3 fruit fly cellular contexts compared by ENCODE assay signal in the genomic region with DNA sequence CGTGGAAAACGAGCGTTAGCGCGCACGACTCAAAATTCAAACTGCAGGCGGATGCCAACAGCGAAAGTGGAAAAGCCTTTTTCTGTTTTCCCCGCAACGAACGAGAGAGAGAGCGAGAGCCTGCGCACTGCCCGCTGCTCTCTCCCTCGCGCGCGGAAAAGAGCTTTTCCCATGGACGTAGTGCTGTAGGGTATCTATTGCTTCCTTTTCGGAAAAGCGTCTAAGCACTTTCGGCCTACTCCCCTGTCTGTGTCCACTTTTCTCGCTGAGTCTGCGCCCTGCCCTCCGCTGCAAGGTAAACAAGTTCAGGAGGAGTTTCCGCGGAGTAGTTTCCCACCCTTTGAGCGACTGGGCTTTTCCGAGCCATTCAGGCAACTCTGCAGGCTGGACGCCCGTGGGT.
TF ChIP-seq lines count a peak whose summit lies in the region.

A gene (minus strand): TSS at position 47 of the 400 bp plus-strand sequence.

TF ChIP-seq in whole organism, embryonic, 481 proteins besides CTCF, POLR2A, EP300 and RAD21 (continued from another document and continues in another):
- TF ChIP-seq eyg (GFP tag; optimal IDR thresholded peaks at IDR 0.05; lab: Kevin White, UChicago) (peak; percentile 53), zfh1 (GFP tag; IDR thresholded peaks at IDR 0.05; lab: Robert Waterston, UW) (peak; percentile 67; the same call in 2 of the 3 replicates), CG12391 (tag; optimal IDR thresholded peaks at IDR 0.05; lab: Kevin White, UChicago) (peak; percentile 10), Rfx (GFP tag; IDR thresholded peaks at IDR 0.05; lab: Robert Waterston, UW) (peak; percentile 93), Hr51 (GFP tag; optimal IDR thresholded peaks at IDR 0.05; lab: Kevin White, UChicago) (peak; percentile 22 to 33), vnd (GFP tag; IDR thresholded peaks at IDR 0.05; lab: Robert Waterston, UW; ENCODE audit: partially characterized antibody) (no peak), cwo (GFP tag; optimal IDR thresholded peaks at IDR 0.05; lab: Kevin White, UChicago) (peak; percentile 64), vfl (GFP tag; optimal IDR thresholded peaks at IDR 0.05; lab: Kevin White, UChicago) (peak; percentile 24), CG4404 (GFP tag; IDR thresholded peaks at IDR 0.05; lab: Robert Waterston, UW) (peak; percentile 42; the same call in 1 of the 2 replicates), CG6683 (GFP tag; optimal IDR thresholded peaks at IDR 0.05; lab: Kevin White, UChicago) (peak; percentile 44), NFAT (GFP tag; IDR thresholded peaks at IDR 0.05; lab: Robert Waterston, UW) (peak; percentile 84), sim (GFP tag; IDR thresholded peaks at IDR 0.05; lab: Robert Waterston, UW) (no peak), lab (GFP tag; optimal IDR thresholded peaks at IDR 0.05; lab: Kevin White, UChicago) (peak; percentile 90), slou (GFP tag; optimal IDR thresholded peaks at IDR 0.05; lab: Kevin White, UChicago) (no peak), pb (GFP tag; optimal IDR thresholded peaks at IDR 0.05; lab: Kevin White, UChicago) (peak; percentile 25), CG2889 (GFP tag; IDR thresholded peaks at IDR 0.05; lab: Robert Waterston, UW) (0 out of 3 replicates have a peak, but pooled peaks have one; percentile 59), dm (GFP tag; optimal IDR thresholded peaks at IDR 0.05; lab: Kevin White, UChicago) (peak; percentile 4), CG4854 (GFP tag; optimal IDR thresholded peaks at IDR 0.05; lab: Kevin White, UChicago) (peak; percentile 17), vvl (GFP tag; IDR thresholded peaks at IDR 0.05; lab: Robert Waterston, UW) (peak; percentile 82), so (GFP tag; IDR thresholded peaks at IDR 0.05; lab: Robert Waterston, UW) (no peak), Lhr (GFP tag; optimal IDR thresholded peaks at IDR 0.05; lab: Kevin White, UChicago) (no peak), CG10654 (GFP tag; optimal IDR thresholded peaks at IDR 0.05; lab: Kevin White, UChicago) (peak; percentile 23), pita (GFP tag; optimal IDR thresholded peaks at IDR 0.05; lab: Kevin White, UChicago) (no peak), CG9215 (GFP tag; IDR thresholded peaks at IDR 0.05; lab: Robert Waterston, UW) (peak; percentile 48), gt (GFP tag; IDR thresholded peaks at IDR 0.05; lab: Robert Waterston, UW) (no peak), NfI (GFP tag; optimal IDR thresholded peaks at IDR 0.05; lab: Kevin White, UChicago) (peak; percentile 45), croc (GFP tag; conservative IDR thresholded peaks at IDR 0.05; lab: Robert Waterston, UW) (peak; percentile 22; the same call in 1 of the 3 replicates), Dek (tag; optimal IDR thresholded peaks at IDR 0.05; lab: Kevin White, UChicago) (peak; percentile 38), sna (GFP tag; IDR thresholded peaks at IDR 0.05; lab: Robert Waterston, UW; ENCODE audit: partially characterized antibody) (no peak), CG8388 (GFP tag; optimal IDR thresholded peaks at IDR 0.05; lab: Kevin White, UChicago) (no peak), MBD-R2 (GFP tag; IDR thresholded peaks at IDR 0.05; lab: Robert Waterston, UW) (peak; percentile 53; the same call in 1 of the 2 replicates), CG12769 (tag; optimal IDR thresholded peaks at IDR 0.05; lab: Kevin White, UChicago) (peak; percentile 83), C15 (GFP tag; IDR thresholded peaks at IDR 0.05; lab: Robert Waterston, UW) (0 out of 3 replicates have a peak, but pooled peaks have one; percentile 37), CG10959 (GFP tag; IDR thresholded peaks at IDR 0.05; lab: Robert Waterston, UW) (no peak), onecut (GFP tag; IDR thresholded peaks at IDR 0.05; lab: Robert Waterston, UW) (peak; percentile 69), Poxn (GFP tag; IDR thresholded peaks at IDR 0.05; lab: Robert Waterston, UW) (no peak), CG6765 (GFP tag; optimal IDR thresholded peaks at IDR 0.05; lab: Kevin White, UChicago) (peak; percentile 50), E2f2 (GFP tag; IDR thresholded peaks at IDR 0.05; lab: Robert Waterston, UW) (peak; percentile 47), dati (GFP tag; IDR thresholded peaks at IDR 0.05; lab: Robert Waterston, UW) (no peak), dpn (GFP tag; optimal IDR thresholded peaks at IDR 0.05; lab: Kevin White, UChicago) (peak; percentile 57 to 74), Antp (GFP tag; optimal IDR thresholded peaks at IDR 0.05; lab: Kevin White, UChicago) (peak; percentile 84)

TF ChIP-seq in whole organism, prepupa, 60 proteins besides CTCF, POLR2A, EP300 and RAD21 (continued from another document):
- TF ChIP-seq CG9139 (GFP tag; optimal IDR thresholded peaks at IDR 0.05; lab: Kevin White, UChicago) (no peak), CG6792 (GFP tag; optimal IDR thresholded peaks at IDR 0.05; lab: Kevin White, UChicago) (peak; percentile 6), CG3032 (tag; optimal IDR thresholded peaks at IDR 0.05; lab: Kevin White, UChicago) (no peak), Hr39 (GFP tag; optimal IDR thresholded peaks at IDR 0.05; lab: Kevin White, UChicago) (no peak), CG34406 (GFP tag; optimal IDR thresholded peaks at IDR 0.05; lab: Kevin White, UChicago) (no peak), CG6808 (GFP tag; optimal IDR thresholded peaks at IDR 0.05; lab: Kevin White, UChicago) (no peak), OdsH (GFP tag; optimal IDR thresholded peaks at IDR 0.05; lab: Kevin White, UChicago) (peak; percentile 18), pdm3 (GFP tag; optimal IDR thresholded peaks at IDR 0.05; lab: Kevin White, UChicago) (peak; percentile 32), achi (GFP tag; optimal IDR thresholded peaks at IDR 0.05; lab: Kevin White, UChicago) (peak; percentile 19), net (GFP tag; optimal IDR thresholded peaks at IDR 0.05; lab: Kevin White, UChicago) (peak; percentile 28), esn (GFP tag; optimal IDR thresholded peaks at IDR 0.05; lab: Kevin White, UChicago) (no peak), fkh (GFP tag; optimal IDR thresholded peaks at IDR 0.05; lab: Kevin White, UChicago) (no peak), Eip93F (GFP tag; optimal IDR thresholded peaks at IDR 0.05; lab: Kevin White, UChicago) (no peak), CG7368 (GFP tag; optimal IDR thresholded peaks at IDR 0.05; lab: Kevin White, UChicago) (no peak), lz (GFP tag; optimal IDR thresholded peaks at IDR 0.05; lab: Kevin White, UChicago) (no peak), CG6163 (GFP tag; IDR thresholded peaks at IDR 0.05; lab: Robert Waterston, UW) (peak; percentile 71; the same call in 2 of the 3 replicates), Sox15 (GFP tag; optimal IDR thresholded peaks at IDR 0.05; lab: Kevin White, UChicago) (no peak), Gug (GFP tag; IDR thresholded peaks at IDR 0.05; lab: Robert Waterston, UW) (no peak), acj6 (GFP tag; optimal IDR thresholded peaks at IDR 0.05; lab: Kevin White, UChicago) (peak; percentile 10), CG10669 (GFP tag; optimal IDR thresholded peaks at IDR 0.05; lab: Kevin White, UChicago) (no peak), Sox14 (GFP tag; optimal IDR thresholded peaks at IDR 0.05; lab: Kevin White, UChicago) (no peak), CG8119 (GFP tag; IDR thresholded peaks at IDR 0.05; lab: Robert Waterston, UW) (peak; percentile 38; the same call in 1 of the 3 replicates), Hr38 (GFP tag; optimal IDR thresholded peaks at IDR 0.05; lab: Kevin White, UChicago) (no peak), Hr4 (GFP tag; optimal IDR thresholded peaks at IDR 0.05; lab: Kevin White, UChicago) (peak; percentile 44), CG10631 (GFP tag; optimal IDR thresholded peaks at IDR 0.05; lab: Kevin White, UChicago) (no peak), Blimp-1 (GFP tag; optimal IDR thresholded peaks at IDR 0.05; lab: Kevin White, UChicago) (no peak), CG6854 (GFP tag; optimal IDR thresholded peaks at IDR 0.05; lab: Kevin White, UChicago) (no peak), CG16779 (tag; optimal IDR thresholded peaks at IDR 0.05; lab: Kevin White, UChicago) (no peak), Met (GFP tag; optimal IDR thresholded peaks at IDR 0.05; lab: Kevin White, UChicago) (no peak), CG11294 (GFP tag; IDR thresholded peaks at IDR 0.05; lab: Robert Waterston, UW) (peak; percentile 62; the same call in 1 of the 2 replicates), CG6276 (GFP tag; optimal IDR thresholded peaks at IDR 0.05; lab: Kevin White, UChicago) (no peak), Eip75B (GFP tag; optimal IDR thresholded peaks at IDR 0.05; lab: Kevin White, UChicago) (peak; percentile 18), topi (GFP tag; optimal IDR thresholded peaks at IDR 0.05; lab: Kevin White, UChicago) (no peak), CG11762 (GFP tag; optimal IDR thresholded peaks at IDR 0.05; lab: Kevin White, UChicago; ENCODE audit: insufficient read depth) (no peak), Sox102F (GFP tag; optimal IDR thresholded peaks at IDR 0.05; lab: Kevin White, UChicago) (no peak), vri (GFP tag; optimal IDR thresholded peaks at IDR 0.05; lab: Kevin White, UChicago) (no peak), dsx (GFP tag; optimal IDR thresholded peaks at IDR 0.05; lab: Kevin White, UChicago; ENCODE audit: poor library complexity, severe bottlenecking) (no peak), Smox (GFP tag; optimal IDR thresholded peaks at IDR 0.05; lab: Kevin White, UChicago) (no peak), CG3919 (GFP tag; optimal IDR thresholded peaks at IDR 0.05; lab: Kevin White, UChicago) (peak; percentile 61), spab (GFP tag; optimal IDR thresholded peaks at IDR 0.05; lab: Kevin White, UChicago) (no peak), dac (GFP tag; optimal IDR thresholded peaks at IDR 0.05; lab: Kevin White, UChicago) (no peak)

TF ChIP-seq in whole organism, pupa, 21 proteins besides CTCF, POLR2A, EP300 and RAD21 (continued from another document):
- TF ChIP-seq D1 (tag; optimal IDR thresholded peaks at IDR 0.05; lab: Kevin White, UChicago): no peak
